Fruit fly (Drosophila melanogaster) whole organism, wandering third instar larva: ENCODE data around the gene Klp98A.
A peak's percentile ranks its signal among the peaks of the same experiment; 100 is the strongest.

Source experiments
- Abd-B ChIP-seq: fragments of >200 bp; optimal IDR thresholded peaks from 2 replicates; lab custom pipeline; 2017; ENCODE audit warnings: missing biosample characterization, missing genetic modification characterization
- CG32264 ChIP-seq: fragments of 200-800 bp; sonication (Bioruptor generic); optimal IDR thresholded peaks from 2 replicates; lab custom pipeline; 2016; ENCODE audit warnings: missing biosample characterization, missing genetic modification characterization
- CG9705 ChIP-seq: fragments of 200-800 bp; sonication (Bioruptor generic); optimal IDR thresholded peaks from 2 replicates; lab custom pipeline; 2018; ENCODE audit warnings: missing biosample characterization, mild to moderate bottlenecking, missing genetic modification characterization
- CrebA ChIP-seq: fragments of 200-800 bp; sonication (Bioruptor generic); optimal IDR thresholded peaks from 2 replicates; lab custom pipeline; 2016; ENCODE audit warnings: missing biosample characterization, mild to moderate bottlenecking, missing genetic modification characterization, borderline replicate concordance
- Dfd ChIP-seq: fragments of >200 bp; optimal IDR thresholded peaks from 2 replicates; lab custom pipeline; 2017; ENCODE audit warnings: missing biosample characterization, missing genetic modification characterization
- Dif ChIP-seq: fragments of 200-275, 200-300 bp; sonication (Bioruptor generic); optimal IDR thresholded peaks from 2 replicates; lab custom pipeline; 2018; ENCODE audit warnings: missing biosample characterization, missing genetic modification characterization; ENCODE audit not compliant: partially characterized antibody
- GATAd ChIP-seq: sonication (Bioruptor generic); optimal IDR thresholded peaks from 2 replicates; lab custom pipeline; 2016; ENCODE audit warnings: missing biosample characterization, missing genetic modification characterization
- HLH106 ChIP-seq: fragments of 200-800 bp; optimal IDR thresholded peaks from 3 replicates; lab custom pipeline; 2019; ENCODE audit warnings: missing biosample characterization, mild to moderate bottlenecking, missing genetic modification characterization, moderate library complexity
- Hnf4 ChIP-seq: fragments of 200-800 bp; sonication (Bioruptor generic); optimal IDR thresholded peaks from 2 replicates; lab custom pipeline; 2016; ENCODE audit warnings: missing biosample characterization, mild to moderate bottlenecking, missing genetic modification characterization
- Hr78 ChIP-seq: fragments of >200 bp; optimal IDR thresholded peaks from 2 replicates; lab custom pipeline; 2017; ENCODE audit warnings: missing biosample characterization, missing genetic modification characterization
- Hr83 ChIP-seq: fragments of 200-300 bp; sonication (Bioruptor generic); optimal IDR thresholded peaks from 2 replicates; lab custom pipeline; 2016; ENCODE audit warnings: missing biosample characterization, mild to moderate bottlenecking, missing genetic modification characterization, moderate library complexity; ENCODE audit not compliant: poor library complexity, severe bottlenecking
- Jra ChIP-seq: sonication (Bioruptor generic); optimal IDR thresholded peaks from 2 replicates; lab custom pipeline; 2016; ENCODE audit warnings: missing biosample characterization, missing genetic modification characterization
- Mio ChIP-seq: sonication (Bioruptor generic); optimal IDR thresholded peaks from 2 replicates; lab custom pipeline; 2016; ENCODE audit warnings: missing biosample characterization, missing genetic modification characterization
- Myc ChIP-seq: fragments of >200 bp; optimal IDR thresholded peaks from 2 replicates; lab custom pipeline; 2017
- OdsH ChIP-seq: fragments of 200-800 bp; sonication (Bioruptor generic); optimal IDR thresholded peaks from 2 replicates; lab custom pipeline; 2016; ENCODE audit warnings: missing biosample characterization, mild to moderate bottlenecking, missing genetic modification characterization
- Rel ChIP-seq, 2 experiments: fragments of 200-800 bp; sonication (Bioruptor generic) in 1 of 2; optimal IDR thresholded peaks; 2 replicates in 1 of 2; 3 replicates in 1 of 2; lab custom pipeline; 2016 to 2019; ENCODE audit warnings: mild to moderate bottlenecking in 2 of 2, missing biosample characterization in 2 of 2, missing genetic modification characterization in 2 of 2, moderate library complexity in 1 of 2
- Sp1 ChIP-seq: fragments of 200-800 bp; sonication (Bioruptor generic); optimal IDR thresholded peaks from 3 replicates; lab custom pipeline; 2019; ENCODE audit warnings: missing biosample characterization, mild to moderate bottlenecking, missing genetic modification characterization, moderate library complexity
- Vsx2 ChIP-seq: fragments of 200-300, 225-300 bp; sonication (Bioruptor generic); optimal IDR thresholded peaks from 2 replicates; lab custom pipeline; 2018; ENCODE audit warnings: missing biosample characterization, missing genetic modification characterization; ENCODE audit not compliant: partially characterized antibody
- br ChIP-seq: fragments of 200-800 bp; sonication (Bioruptor generic); optimal IDR thresholded peaks from 2 replicates; lab custom pipeline; 2016; ENCODE audit warnings: missing biosample characterization, missing genetic modification characterization
- brk ChIP-seq: fragments of 200-800 bp; sonication (Bioruptor generic); optimal IDR thresholded peaks from 2 replicates; lab custom pipeline; 2016; ENCODE audit warnings: missing biosample characterization, mild to moderate bottlenecking, missing genetic modification characterization
- dl ChIP-seq, 2 experiments: fragments of 175-275, 200-275 bp in 1 of 2; fragments of 200-275 bp in 1 of 2; sonication (Bioruptor generic); optimal IDR thresholded peaks; lab custom pipeline; 2018; ENCODE audit warnings: mild to moderate bottlenecking in 2 of 2, missing biosample characterization in 2 of 2, missing genetic modification characterization in 2 of 2, moderate library complexity in 2 of 2; ENCODE audit not compliant: partially characterized antibody in 2 of 2, insufficient read depth in 1 of 2
- dmrt93B ChIP-seq: fragments of 200-800 bp; sonication (Bioruptor generic); optimal IDR thresholded peaks from 2 replicates; lab custom pipeline; 2018; ENCODE audit warnings: missing biosample characterization, mild to moderate bottlenecking, missing genetic modification characterization
- dsf ChIP-seq: sonication (Bioruptor generic); optimal IDR thresholded peaks from 2 replicates; lab custom pipeline; 2016; ENCODE audit warnings: missing biosample characterization, missing genetic modification characterization, borderline replicate concordance
- ey ChIP-seq: fragments of 200-800 bp; sonication (Bioruptor generic); optimal IDR thresholded peaks from 2 replicates; lab custom pipeline; 2016; ENCODE audit warnings: missing biosample characterization, missing genetic modification characterization
- fru ChIP-seq: fragments of 200-800 bp; sonication (Bioruptor generic); optimal IDR thresholded peaks from 3 replicates; lab custom pipeline; 2016; ENCODE audit warnings: missing biosample characterization, mild to moderate bottlenecking, missing genetic modification characterization
- h ChIP-seq: fragments of 200-800 bp; sonication (Bioruptor generic); optimal IDR thresholded peaks from 3 replicates; lab custom pipeline; 2016; ENCODE audit warnings: missing biosample characterization, mild to moderate bottlenecking, missing genetic modification characterization
- jim ChIP-seq: fragments of 175-275, 200-325 bp; sonication (Bioruptor generic); optimal IDR thresholded peaks from 2 replicates; lab custom pipeline; 2016; ENCODE audit warnings: missing biosample characterization, mild to moderate bottlenecking, missing genetic modification characterization
- lola ChIP-seq: fragments of >200 bp; optimal IDR thresholded peaks from 2 replicates; lab custom pipeline; 2017; ENCODE audit warnings: missing biosample characterization, missing genetic modification characterization
- pan ChIP-seq: fragments of >200 bp; optimal IDR thresholded peaks from 2 replicates; lab custom pipeline; 2017
- psq ChIP-seq: fragments of 200-800 bp; sonication (Bioruptor generic); optimal IDR thresholded peaks from 3 replicates; lab custom pipeline; 2017; ENCODE audit warnings: missing biosample characterization, mild to moderate bottlenecking, missing genetic modification characterization, moderate library complexity
- rgr ChIP-seq: fragments of 200-800 bp; sonication (Bioruptor generic); optimal IDR thresholded peaks from 3 replicates; lab custom pipeline; 2016; ENCODE audit warnings: missing biosample characterization, mild to moderate bottlenecking, missing genetic modification characterization
- sage ChIP-seq: fragments of 200-800 bp; sonication (Bioruptor generic); optimal IDR thresholded peaks from 2 replicates; lab custom pipeline; 2016; ENCODE audit warnings: missing biosample characterization, mild to moderate bottlenecking, missing genetic modification characterization
- tai ChIP-seq: sonication (Bioruptor generic); optimal IDR thresholded peaks from 2 replicates; lab custom pipeline; 2016; ENCODE audit warnings: missing biosample characterization, missing genetic modification characterization
- usp ChIP-seq: fragments of >200 bp; optimal IDR thresholded peaks from 2 replicates; lab custom pipeline; 2017; ENCODE audit warnings: missing biosample characterization, missing genetic modification characterization
- woc ChIP-seq: sonication (Bioruptor generic); optimal IDR thresholded peaks from 2 replicates; lab custom pipeline; 2016; ENCODE audit warnings: missing biosample characterization, mild to moderate bottlenecking, missing genetic modification characterization

The Klp98A gene

DNA sequence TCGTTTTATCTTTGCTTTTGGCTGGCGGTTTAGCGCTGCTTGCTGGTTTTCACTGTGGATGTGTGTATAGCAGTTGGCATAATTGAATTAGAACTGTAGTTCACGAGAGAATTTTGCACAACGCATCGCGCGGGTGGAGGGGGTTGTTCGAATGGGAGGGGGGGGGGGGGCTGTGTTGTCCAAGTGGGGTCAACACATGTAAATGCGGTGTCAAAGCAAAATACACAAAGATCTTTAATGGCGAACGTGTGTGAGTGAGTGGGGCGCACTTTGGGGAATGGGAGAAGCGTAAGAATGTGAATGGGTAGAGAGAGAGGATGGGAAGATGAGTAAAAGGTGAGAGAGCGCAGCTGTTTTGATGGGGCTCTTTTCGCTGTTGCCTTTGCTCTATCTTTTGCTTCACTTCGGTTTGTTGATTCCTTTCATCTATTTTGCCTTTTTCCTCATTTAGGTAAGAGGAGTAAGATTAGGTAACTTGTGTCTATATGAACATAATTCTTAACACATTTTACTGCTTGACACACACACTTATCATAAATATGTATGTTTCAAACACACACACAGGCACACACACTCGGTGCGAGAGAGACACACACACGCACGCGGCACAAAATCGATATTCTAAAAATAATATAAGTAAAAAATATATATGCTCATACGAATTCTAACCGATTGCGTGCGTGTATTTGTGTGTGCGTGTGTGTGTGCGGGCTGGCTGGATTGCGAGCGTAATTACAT, 21.5 kb upstream of the Klp98A start:
- no peak for TF ChIP-seq CG9705 (GFP tag; lab: Kevin White, UChicago)
- no peak for TF ChIP-seq jim
- TF ChIP-seq rgr (GFP tag; lab: Kevin White, UChicago) = no peak
- TF ChIP-seq Sp1 (GFP tag; lab: Kevin White, UChicago) = no peak
- TF ChIP-seq Dfd = no peak
- TF ChIP-seq HLH106 = no peak
- no peak for TF ChIP-seq dsf (GFP tag; lab: Kevin White, UChicago)
- TF ChIP-seq Abd-B (GFP tag; lab: Kevin White, UChicago) = no peak
- no peak for TF ChIP-seq woc
- TF ChIP-seq tai (GFP tag; lab: Kevin White, UChicago) = no peak
- no peak for TF ChIP-seq dmrt93B
- no peak for TF ChIP-seq fru (GFP tag; lab: Kevin White, UChicago)
- TF ChIP-seq Dif (GFP tag; lab: Kevin White, UChicago) = peak; percentile 54
- TF ChIP-seq lola = no peak
- TF ChIP-seq Hr83 (GFP tag; lab: Kevin White, UChicago) = peak; percentile 40
- TF ChIP-seq Hnf4 = no peak
- no peak for TF ChIP-seq Jra (GFP tag; lab: Kevin White, UChicago)
- no peak for TF ChIP-seq Myc (lab: Kevin White, UChicago)
- TF ChIP-seq GATAd (GFP tag; lab: Kevin White, UChicago) = no peak
- no peak for TF ChIP-seq ey (GFP tag; lab: Kevin White, UChicago)
- no peak for TF ChIP-seq dl (GFP tag; optimal IDR thresholded peaks at IDR 0.05; lab: Kevin White, UChicago; ENCODE audit: insufficient read depth in 1 of 2, partially characterized antibody in 2 of 2)
- no peak for TF ChIP-seq Rel (GFP tag; optimal IDR thresholded peaks at IDR 0.05; lab: Kevin White, UChicago)
- TF ChIP-seq Rel (tag; optimal IDR thresholded peaks at IDR 0.05; lab: Kevin White, UChicago) = peak; percentile 14
- TF ChIP-seq br (GFP tag; lab: Kevin White, UChicago) = no peak
- no peak for TF ChIP-seq h (GFP tag; lab: Kevin White, UChicago)
- TF ChIP-seq CrebA (GFP tag; lab: Kevin White, UChicago) = no peak
- no peak for TF ChIP-seq Mio (GFP tag; lab: Kevin White, UChicago)
- no peak for TF ChIP-seq Vsx2 (GFP tag; lab: Kevin White, UChicago)
- no peak for TF ChIP-seq usp (GFP tag; lab: Kevin White, UChicago)
- TF ChIP-seq CG32264 (GFP tag; lab: Kevin White, UChicago) = no peak
- TF ChIP-seq brk (GFP tag; lab: Kevin White, UChicago) = peak; percentile 20
- peak; percentile 72 for TF ChIP-seq psq (GFP tag; lab: Kevin White, UChicago)
- TF ChIP-seq pan (lab: Kevin White, UChicago) = no peak
- TF ChIP-seq Hr78 (GFP tag; lab: Kevin White, UChicago) = no peak
- TF ChIP-seq OdsH (GFP tag; lab: Kevin White, UChicago) = no peak
- TF ChIP-seq sage = no peak
- TF ChIP-seq, all 38 proteins: peak for 5

DNA sequence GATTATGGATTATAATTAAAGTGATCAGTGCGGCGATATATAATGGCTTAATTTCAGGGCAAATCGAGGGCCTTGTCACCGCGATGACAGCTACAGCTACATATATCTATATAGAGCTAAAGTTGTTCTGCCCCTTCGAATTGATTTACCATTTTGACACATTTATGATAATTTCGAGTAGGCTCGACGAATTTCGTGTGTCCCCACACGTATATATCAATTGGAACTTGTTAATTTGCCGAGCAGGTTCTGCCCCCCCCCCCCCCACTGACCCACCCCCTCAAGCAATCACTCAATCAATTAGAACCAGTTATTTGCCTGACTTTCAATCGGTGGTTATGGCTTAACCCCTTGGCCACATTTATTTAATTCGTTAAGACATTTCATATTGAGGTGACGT, 20.5 kb upstream of the Klp98A start:
- no peak for TF ChIP-seq jim
- no peak for TF ChIP-seq CG32264 (GFP tag; lab: Kevin White, UChicago)
- no peak for TF ChIP-seq br (GFP tag; lab: Kevin White, UChicago)
- TF ChIP-seq OdsH (GFP tag; lab: Kevin White, UChicago) = no peak
- TF ChIP-seq GATAd (GFP tag; lab: Kevin White, UChicago) = no peak
- TF ChIP-seq CrebA (GFP tag; lab: Kevin White, UChicago) = no peak
- TF ChIP-seq, all 38 proteins: peak for 0

DNA sequence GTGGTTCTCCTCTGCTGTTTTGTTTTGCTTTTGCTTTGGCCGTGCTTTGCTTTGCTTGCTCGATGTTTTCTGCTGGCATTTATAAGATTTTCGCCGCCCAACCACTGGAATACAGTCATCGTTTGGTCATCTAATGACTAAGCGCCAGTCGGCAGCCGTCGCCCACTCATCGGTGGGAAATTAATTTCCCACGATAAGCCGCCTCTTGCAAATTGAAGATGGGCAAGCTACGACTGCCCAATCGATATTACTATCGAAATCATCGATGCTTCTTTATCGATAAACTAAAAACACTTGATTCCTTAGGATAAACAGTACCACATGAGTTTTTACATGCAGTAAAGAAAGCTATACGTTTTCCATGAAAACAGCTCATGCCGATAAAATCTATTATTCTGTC, 11.7 kb upstream of the Klp98A start:
- TF ChIP-seq fru (GFP tag; lab: Kevin White, UChicago) (no peak), lola (no peak)
- TF ChIP-seq, all 38 proteins: peak for 0
